Fruit fly (Drosophila melanogaster) whole organism, embryonic: ENCODE data around the gene CG44362.

Experiments used
- CG10979 ChIP-seq: fragments of 200-800 bp; sonication (Bioruptor generic); optimal IDR thresholded peaks from 2 replicates; lab custom pipeline; 2018; ENCODE audit warnings: missing biosample characterization, mild to moderate bottlenecking, missing genetic modification characterization, moderate library complexity
- CG11456 ChIP-seq: fragments of 200-800 bp; sonication (Bioruptor generic); IDR thresholded peaks from 3 replicates; pipeline ENCODE4 v1.3.6; 2022; ENCODE audit warnings: missing biosample characterization, missing genetic modification characterization
- CG1233 ChIP-seq: fragments of 200-800 bp; sonication (Bioruptor generic); optimal IDR thresholded peaks from 4 replicates; lab custom pipeline; 2018; ENCODE audit warnings: missing biosample characterization, mild to moderate bottlenecking, missing genetic modification characterization
- CG15073 ChIP-seq: fragments of 200-800 bp; sonication (Bioruptor generic); optimal IDR thresholded peaks from 2 replicates; lab custom pipeline; 2016; ENCODE audit warnings: missing biosample characterization, missing genetic modification characterization
- CG1602 ChIP-seq: fragments of 200-800 bp; sonication (Bioruptor generic); optimal IDR thresholded peaks from 3 replicates; lab custom pipeline; 2016; ENCODE audit warnings: missing biosample characterization, missing genetic modification characterization
- CG17361 ChIP-seq: fragments of 200-800 bp; sonication (Bioruptor generic); IDR thresholded peaks from 3 replicates; pipeline ENCODE4 v1.3.6; 2022; ENCODE audit warnings: missing biosample characterization, missing genetic modification characterization
- CG17612 ChIP-seq: fragments of 200-800 bp; sonication (Bioruptor generic); IDR thresholded peaks from 2 replicates; pipeline ENCODE4 v1.3.6; 2022; ENCODE audit warnings: missing biosample characterization, missing genetic modification characterization
- CG17802 ChIP-seq: fragments of 200-800 bp; sonication (Bioruptor generic); optimal IDR thresholded peaks from 2 replicates; lab custom pipeline; 2018; ENCODE audit warnings: missing biosample characterization, mild to moderate bottlenecking, missing genetic modification characterization, moderate library complexity
- CG17829 ChIP-seq: fragments of 200-800 bp; optimal IDR thresholded peaks from 2 replicates; lab custom pipeline; 2019; ENCODE audit warnings: missing biosample characterization, mild to moderate bottlenecking, missing genetic modification characterization, moderate library complexity
- CG18476 ChIP-seq: fragments of 200-800 bp; sonication (Bioruptor generic); optimal IDR thresholded peaks from 2 replicates; lab custom pipeline; 2016; ENCODE audit warnings: missing biosample characterization, mild to moderate bottlenecking, missing genetic modification characterization
- CG2199 ChIP-seq: fragments of 200-800 bp; sonication (Bioruptor generic); IDR thresholded peaks from 3 replicates; pipeline ENCODE4 v1.3.6; 2022; ENCODE audit warnings: missing biosample characterization, missing genetic modification characterization
- CG2678 ChIP-seq: fragments of 200-800 bp; sonication (Bioruptor generic); optimal IDR thresholded peaks from 3 replicates; lab custom pipeline; 2019; ENCODE audit warnings: missing biosample characterization, mild to moderate bottlenecking, missing genetic modification characterization, moderate library complexity
- CG2712 ChIP-seq: fragments of 200-800 bp; optimal IDR thresholded peaks from 3 replicates; lab custom pipeline; 2019; ENCODE audit warnings: missing biosample characterization, mild to moderate bottlenecking, missing genetic modification characterization, moderate library complexity
- CG30431 ChIP-seq: fragments of 200-800 bp; sonication (Bioruptor generic); optimal IDR thresholded peaks from 2 replicates; lab custom pipeline; 2017; ENCODE audit warnings: missing biosample characterization, missing genetic modification characterization
- CG6689 ChIP-seq: fragments of 200-800 bp; sonication (Bioruptor generic); IDR thresholded peaks from 2 replicates; pipeline ENCODE4 v1.3.6; 2022; ENCODE audit warnings: missing biosample characterization, missing genetic modification characterization
- CG6791 ChIP-seq: fragments of 200-800 bp; sonication (Bioruptor generic); IDR thresholded peaks from 3 replicates; pipeline ENCODE4 v1.3.6; 2022; ENCODE audit warnings: missing biosample characterization, missing genetic modification characterization; ENCODE audit not compliant: partially characterized antibody
- CG7271 ChIP-seq: fragments of 200-800 bp; sonication (Bioruptor generic); optimal IDR thresholded peaks from 2 replicates; lab custom pipeline; 2018; ENCODE audit warnings: missing biosample characterization, mild to moderate bottlenecking, missing genetic modification characterization, moderate library complexity
- CG8281 ChIP-seq: fragments of 200-800 bp; sonication (Bioruptor generic); optimal IDR thresholded peaks from 2 replicates; lab custom pipeline; 2018; ENCODE audit warnings: missing biosample characterization, mild to moderate bottlenecking, missing genetic modification characterization, moderate library complexity
- CG8388 ChIP-seq: fragments of 200-800 bp; sonication (Bioruptor generic); optimal IDR thresholded peaks from 2 replicates; lab custom pipeline; 2019; ENCODE audit warnings: missing biosample characterization, mild to moderate bottlenecking, missing genetic modification characterization, moderate library complexity
- CG9727 ChIP-seq: fragments of 200-800 bp; sonication (Bioruptor generic); optimal IDR thresholded peaks from 3 replicates; lab custom pipeline; 2017; ENCODE audit warnings: missing biosample characterization, mild to moderate bottlenecking, missing genetic modification characterization
- D ChIP-seq, 2 experiments: fragments of 200-800 bp in 1 of 2; fragments of >200 bp in 1 of 2; sonication (Bioruptor generic) in 1 of 2; optimal IDR thresholded peaks; 2 replicates in 1 of 2; 3 replicates in 1 of 2; lab custom pipeline; 2017; ENCODE audit warnings: mild to moderate bottlenecking in 1 of 2, missing biosample characterization in 1 of 2, missing genetic modification characterization in 1 of 2, missing genetic modification reagents in 1 of 2
- H2.0 ChIP-seq: fragments of 200-800 bp; sonication (Bioruptor generic); IDR thresholded peaks from 2 replicates; pipeline ENCODE4 v1.3.6; 2022; ENCODE audit warnings: missing biosample characterization, missing genetic modification characterization
- Jarid2 ChIP-seq: fragments of 200-800 bp; sonication (Bioruptor generic); optimal IDR thresholded peaks from 3 replicates; lab custom pipeline; 2017; ENCODE audit warnings: mild to moderate bottlenecking, missing biosample characterization, missing genetic modification reagents, missing genetic modification characterization
- Neu2 ChIP-seq: fragments of 200-800 bp; sonication (Bioruptor generic); optimal IDR thresholded peaks from 3 replicates; lab custom pipeline; 2016; ENCODE audit warnings: missing biosample characterization, missing genetic modification characterization, borderline replicate concordance
- Oaz ChIP-seq: fragments of 200-800 bp; sonication (Bioruptor generic); IDR thresholded peaks from 2 replicates; pipeline ENCODE4 v1.3.6; 2022; ENCODE audit warnings: missing biosample characterization, missing genetic modification characterization
- Opbp ChIP-seq: fragments of 200-800 bp; sonication (Bioruptor generic); IDR thresholded peaks from 3 replicates; pipeline ENCODE4 v1.3.6; 2022; ENCODE audit warnings: missing biosample characterization, missing genetic modification characterization; ENCODE audit not compliant: partially characterized antibody
- Ptx1 ChIP-seq: fragments of 200-800 bp; sonication (Bioruptor generic); IDR thresholded peaks from 2 replicates; pipeline ENCODE4 v1.3.6; 2022; ENCODE audit warnings: missing biosample characterization, missing genetic modification characterization
- Sox102F ChIP-seq: fragments of 200-800 bp; sonication (Bioruptor generic); optimal IDR thresholded peaks from 2 replicates; lab custom pipeline; 2018; ENCODE audit warnings: missing biosample characterization, mild to moderate bottlenecking, missing genetic modification characterization, moderate library complexity
- Xrp1 ChIP-seq: fragments of 200-800 bp; sonication (Bioruptor generic); IDR thresholded peaks from 2 replicates; pipeline ENCODE4 v1.3.6; 2022; ENCODE audit warnings: missing biosample characterization, missing genetic modification characterization
- croc ChIP-seq: fragments of 200-800 bp; sonication (Bioruptor generic); conservative IDR thresholded peaks from 3 replicates; pipeline ENCODE4 v1.3.6; 2022; ENCODE audit warnings: missing biosample characterization, missing genetic modification characterization
- cwo ChIP-seq: fragments of 200-800 bp; sonication (Bioruptor generic); optimal IDR thresholded peaks from 3 replicates; lab custom pipeline; 2017; ENCODE audit warnings: missing biosample characterization, missing genetic modification characterization, mild to moderate bottlenecking, moderate library complexity, missing genetic modification reagents
- dmrt11E ChIP-seq: fragments of 200-800 bp; sonication (Bioruptor generic); optimal IDR thresholded peaks from 3 replicates; lab custom pipeline; 2018; ENCODE audit warnings: missing biosample characterization, mild to moderate bottlenecking, missing genetic modification characterization, moderate library complexity
- dmrt99B ChIP-seq: fragments of 200-800 bp; sonication (Bioruptor generic); optimal IDR thresholded peaks from 2 replicates; lab custom pipeline; 2018; ENCODE audit warnings: missing biosample characterization, mild to moderate bottlenecking, missing genetic modification characterization, moderate library complexity
- emc ChIP-seq: fragments of 200-800 bp; sonication (Bioruptor generic); optimal IDR thresholded peaks from 2 replicates; lab custom pipeline; 2016; ENCODE audit warnings: missing biosample characterization, missing genetic modification characterization
- grau ChIP-seq: fragments of 200-800 bp; optimal IDR thresholded peaks from 3 replicates; lab custom pipeline; 2019; ENCODE audit warnings: missing biosample characterization, mild to moderate bottlenecking, missing genetic modification characterization, moderate library complexity
- ind ChIP-seq: fragments of 200-800 bp; sonication (Bioruptor generic); optimal IDR thresholded peaks from 3 replicates; lab custom pipeline; 2016; ENCODE audit warnings: missing biosample characterization, missing genetic modification characterization
- lmd ChIP-seq: fragments of 200-800 bp; sonication (Bioruptor generic); IDR thresholded peaks from 2 replicates; pipeline ENCODE4 v1.3.6; 2022; ENCODE audit warnings: missing biosample characterization, missing genetic modification characterization
- lov ChIP-seq, 2 experiments: fragments of 200-800 bp in 1 of 2; fragments of >200 bp in 1 of 2; sonication (Bioruptor generic) in 1 of 2; IDR thresholded peaks in 1 of 2; optimal IDR thresholded peaks in 1 of 2; 2 replicates in 1 of 2; 3 replicates in 1 of 2; pipeline versions ENCODE4 v1.3.6 to Lab custom; 2017 to 2022; ENCODE audit warnings: missing biosample characterization in 1 of 2, missing genetic modification characterization in 1 of 2
- nerfin-1 ChIP-seq: fragments of 200-800 bp; sonication (Bioruptor generic); optimal IDR thresholded peaks from 3 replicates; lab custom pipeline; 2019; ENCODE audit warnings: missing biosample characterization, mild to moderate bottlenecking, missing genetic modification characterization, moderate library complexity
- pho ChIP-seq: fragments of 200-800 bp; sonication (Bioruptor generic); optimal IDR thresholded peaks from 2 replicates; lab custom pipeline; 2016; ENCODE audit warnings: missing biosample characterization, missing genetic modification characterization
- phol ChIP-seq: fragments of 200-800 bp; sonication (Bioruptor generic); optimal IDR thresholded peaks from 3 replicates; lab custom pipeline; 2018; ENCODE audit warnings: missing biosample characterization, mild to moderate bottlenecking, missing genetic modification characterization, moderate library complexity
- ranshi ChIP-seq: fragments of 200-800 bp; sonication (Bioruptor generic); IDR thresholded peaks from 2 replicates; pipeline ENCODE4 v1.3.6; 2022; ENCODE audit warnings: missing biosample characterization, missing genetic modification characterization
- sqz ChIP-seq: fragments of 200-800 bp; sonication (Bioruptor generic); optimal IDR thresholded peaks from 3 replicates; lab custom pipeline; 2018; ENCODE audit warnings: missing biosample characterization, mild to moderate bottlenecking, missing genetic modification characterization
- stwl ChIP-seq: fragments of 200-800 bp; sonication (Bioruptor generic); optimal IDR thresholded peaks from 3 replicates; lab custom pipeline; 2018; ENCODE audit warnings: missing biosample characterization, mild to moderate bottlenecking, missing genetic modification characterization, moderate library complexity
- unpg ChIP-seq: fragments of 200-800 bp; sonication (Bioruptor generic); optimal IDR thresholded peaks from 3 replicates; lab custom pipeline; 2018; ENCODE audit warnings: missing biosample characterization, mild to moderate bottlenecking, missing genetic modification characterization, moderate library complexity
- zen ChIP-seq: fragments of 200-800 bp; sonication (Bioruptor generic); optimal IDR thresholded peaks from 3 replicates; lab custom pipeline; 2018; ENCODE audit warnings: missing biosample characterization, mild to moderate bottlenecking, missing genetic modification characterization, moderate library complexity

The CG44362 gene

DNA sequence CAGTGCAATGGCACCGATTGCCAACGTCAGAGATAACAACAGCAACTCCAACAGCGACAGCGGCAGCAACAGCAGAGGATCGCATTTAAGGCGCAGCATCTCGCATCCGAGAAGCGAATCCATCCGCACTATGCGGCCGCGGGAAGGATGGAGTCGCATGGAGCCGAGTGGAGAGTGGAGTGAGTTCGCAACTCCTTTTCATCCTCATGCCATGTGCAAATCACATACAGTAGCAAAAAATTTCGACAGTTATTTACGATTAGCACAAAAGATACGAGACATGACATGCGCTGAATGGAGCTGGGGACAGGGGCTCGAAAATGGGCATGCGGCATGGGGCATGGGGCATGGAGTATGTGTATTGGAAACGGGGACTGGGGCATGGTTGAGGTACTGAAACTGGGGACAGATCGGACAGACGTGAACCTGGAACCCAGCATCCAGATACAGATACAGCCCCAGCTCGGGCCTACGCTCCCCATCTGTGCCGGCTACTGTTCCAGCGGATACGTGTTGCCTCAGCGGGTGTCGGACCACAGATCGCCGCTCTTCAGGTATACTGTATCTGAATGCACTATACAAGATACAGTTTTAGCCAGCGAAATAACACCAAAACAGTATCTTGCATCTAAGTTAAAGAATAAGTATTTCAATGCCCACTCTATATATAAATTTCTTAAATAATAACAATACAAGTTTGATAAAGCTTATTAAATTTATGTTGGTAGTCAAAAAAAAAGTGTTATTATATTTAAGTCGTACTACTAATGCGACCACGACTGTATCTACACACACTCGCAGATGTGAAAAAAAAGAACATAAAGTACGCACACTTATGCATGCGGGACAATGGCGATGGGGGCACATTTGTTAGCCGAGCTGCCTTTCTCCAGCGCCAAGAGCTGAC, 27.3 kb upstream of the CG44362 start (continued):
- TF ChIP-seq Jarid2 (GFP tag; lab: Kevin White, UChicago) (peak; percentile 42), H2.0 (GFP tag; lab: Robert Waterston, UW) (0 out of 2 replicates have a peak, but pooled peaks have one; percentile 9), CG11456 (GFP tag; lab: Robert Waterston, UW) (0 out of 3 replicates have a peak, but pooled peaks have one; percentile 39), CG2712 (tag; lab: Kevin White, UChicago) (peak; percentile 83), phol (tag; lab: Kevin White, UChicago) (peak; percentile 78), ind (GFP tag; lab: Kevin White, UChicago) (peak; percentile 16), stwl (peak; percentile 11), dmrt11E (peak; percentile 26), cwo (GFP tag; lab: Kevin White, UChicago) (peak; percentile 34), CG17612 (GFP tag; lab: Robert Waterston, UW) (no peak), emc (GFP tag; lab: Kevin White, UChicago) (no peak), nerfin-1 (tag; lab: Kevin White, UChicago) (peak; percentile 40), Ptx1 (GFP tag; lab: Robert Waterston, UW) (0 out of 2 replicates have a peak, but pooled peaks have one; percentile 15), CG30431 (GFP tag; lab: Kevin White, UChicago) (peak; percentile 1), CG17829 (peak; percentile 76), CG17361 (GFP tag; lab: Robert Waterston, UW) (peak; percentile 68), CG10979 (tag; lab: Kevin White, UChicago) (peak; percentile 85), CG2199 (GFP tag; lab: Robert Waterston, UW) (no peak), CG6791 (GFP tag; lab: Robert Waterston, UW) (no peak), Neu2 (GFP tag; lab: Kevin White, UChicago) (no peak), zen (peak; percentile 45), dmrt99B (tag; lab: Kevin White, UChicago) (peak; percentile 54), lmd (peak; percentile 49; the same call in 1 of the 2 replicates), Sox102F (peak; percentile 34), grau (tag; lab: Kevin White, UChicago) (no peak), CG18476 (GFP tag; lab: Kevin White, UChicago) (peak; percentile 22), CG6689 (peak; percentile 47; the same call in 1 of the 2 replicates), Xrp1 (GFP tag; lab: Robert Waterston, UW) (peak; percentile 36; the same call in 1 of the 2 replicates), CG15073 (GFP tag; lab: Kevin White, UChicago) (peak; percentile 55), CG2678 (tag; lab: Kevin White, UChicago) (peak; percentile 71), D (optimal IDR thresholded peaks at IDR 0.05; lab: Kevin White, UChicago) (no peak), D (GFP tag; optimal IDR thresholded peaks at IDR 0.05; lab: Kevin White, UChicago) (peak; percentile 73), unpg (GFP tag; lab: Kevin White, UChicago) (peak; percentile 11), Opbp (no peak), lov (optimal IDR thresholded peaks at IDR 0.05; lab: Kevin White, UChicago) (no peak), lov (GFP tag; IDR thresholded peaks at IDR 0.05; lab: Robert Waterston, UW) (0 out of 3 replicates have a peak, but pooled peaks have one; percentile 3), Oaz (no peak), CG8281 (tag; lab: Kevin White, UChicago) (peak; percentile 21), ranshi (GFP tag; lab: Robert Waterston, UW) (0 out of 2 replicates have a peak, but pooled peaks have one; percentile 21), sqz (GFP tag; lab: Kevin White, UChicago) (peak; percentile 80), CG1233 (GFP tag; lab: Kevin White, UChicago) (peak; percentile 17), CG7271 (peak; percentile 57), pho (GFP tag; lab: Kevin White, UChicago) (no peak), CG9727 (GFP tag; lab: Kevin White, UChicago) (peak; percentile 23), croc (GFP tag; lab: Robert Waterston, UW) (peak; percentile 23; the same call in 1 of the 3 replicates), CG1602 (GFP tag; lab: Kevin White, UChicago) (no peak), CG17802 (tag; lab: Kevin White, UChicago) (peak; percentile 19), CG8388 (GFP tag; lab: Kevin White, UChicago) (peak; percentile 34)
